Worm (Caenorhabditis elegans) whole organism, L3 larva: ENCODE results near the gene gcy-21.

Source experiments
- ZK546.5 ChIP-seq: sonication (generic microtip); optimal IDR thresholded peaks from 2 replicates; lab custom pipeline; 2017; ENCODE audit warnings: missing biosample characterization, missing genetic modification characterization
- aly-2 ChIP-seq: fragments of 150-350 bp; optimal IDR thresholded peaks from 2 replicates; lab custom pipeline; 2014; ENCODE audit warnings: missing biosample characterization, missing genetic modification characterization
- ama-1 ChIP-seq: fragments of 150-350 bp; optimal IDR thresholded peaks from 2 replicates; lab custom pipeline; 2018
- ceh-16 ChIP-seq: sonication (generic microtip); optimal IDR thresholded peaks from 2 replicates; lab custom pipeline; 2017; ENCODE audit warnings: missing biosample characterization, missing genetic modification characterization
- ceh-82 ChIP-seq: fragments of 150-350 bp; optimal IDR thresholded peaks from 2 replicates; lab custom pipeline; 2014; ENCODE audit warnings: missing biosample characterization, missing genetic modification characterization
- egl-27 ChIP-seq: sonication (generic microtip); optimal IDR thresholded peaks from 4 replicates; lab custom pipeline; 2017; ENCODE audit warnings: missing biosample characterization, missing genetic modification reagents, missing genetic modification characterization
- elt-2 ChIP-seq: sonication (generic microtip); optimal IDR thresholded peaks from 2 replicates; lab custom pipeline; 2016; ENCODE audit warnings: missing genetic modification reagents, mild to moderate bottlenecking, missing genetic modification characterization, missing compliant biosample characterization
- elt-3 ChIP-seq, 3 experiments: fragments of 150-350 bp in 1 of 3; sonication (generic microtip) in 2 of 3; optimal IDR thresholded peaks; 2 replicates in 2 of 3; 4 replicates in 1 of 3; lab custom pipeline; 2014 to 2017; ENCODE audit warnings: missing biosample characterization in 3 of 3, missing genetic modification characterization in 3 of 3
- fkh-10 ChIP-seq: sonication (generic microtip); optimal IDR thresholded peaks from 2 replicates; lab custom pipeline; 2017; ENCODE audit warnings: missing biosample characterization, missing genetic modification reagents, missing genetic modification characterization
- fkh-2 ChIP-seq: fragments of 150-350 bp; optimal IDR thresholded peaks from 2 replicates; lab custom pipeline; 2014; ENCODE audit warnings: missing biosample characterization, missing genetic modification reagents, missing genetic modification characterization
- jun-1 ChIP-seq: fragments of 150-350 bp; optimal IDR thresholded peaks from 2 replicates; lab custom pipeline; 2014; ENCODE audit warnings: missing biosample characterization, missing genetic modification reagents, missing genetic modification characterization
- lin-15B ChIP-seq: fragments of 150-350 bp; optimal IDR thresholded peaks from 2 replicates; lab custom pipeline; 2014; ENCODE audit warnings: missing biosample characterization, missing genetic modification characterization
- lin-39 ChIP-seq: fragments of 150-350 bp; optimal IDR thresholded peaks from 2 replicates; lab custom pipeline; 2018; ENCODE audit warnings: missing biosample characterization, missing genetic modification reagents, missing genetic modification characterization
- lsy-12 ChIP-seq: sonication (generic microtip); optimal IDR thresholded peaks from 2 replicates; lab custom pipeline; 2016; ENCODE audit warnings: mild to moderate bottlenecking, missing genetic modification characterization, missing compliant biosample characterization
- nfya-1 ChIP-seq: sonication (generic microtip); optimal IDR thresholded peaks from 2 replicates; lab custom pipeline; 2017; ENCODE audit warnings: missing genetic modification characterization, mild to moderate bottlenecking, missing compliant biosample characterization, antibody characterized with exemption, moderate library complexity; ENCODE audit not compliant: insufficient read depth
- nhr-11 ChIP-seq: fragments of 150-350 bp; optimal IDR thresholded peaks from 2 replicates; lab custom pipeline; 2014; ENCODE audit warnings: missing biosample characterization, missing genetic modification characterization
- nhr-12 ChIP-seq: fragments of 150-350 bp; optimal IDR thresholded peaks from 2 replicates; lab custom pipeline; 2014; ENCODE audit warnings: missing biosample characterization, missing genetic modification characterization
- nhr-23 ChIP-seq: fragments of 150-350 bp; optimal IDR thresholded peaks from 2 replicates; lab custom pipeline; 2014; ENCODE audit warnings: missing biosample characterization, missing genetic modification reagents, missing genetic modification characterization
- nhr-25 ChIP-seq: sonication (generic microtip); optimal IDR thresholded peaks from 2 replicates; lab custom pipeline; 2017; ENCODE audit warnings: missing biosample characterization, missing genetic modification characterization
- nhr-28 ChIP-seq: fragments of 150-350 bp; optimal IDR thresholded peaks from 2 replicates; lab custom pipeline; 2014; ENCODE audit warnings: missing biosample characterization, missing genetic modification characterization
- nhr-43 ChIP-seq: sonication (generic microtip); optimal IDR thresholded peaks from 2 replicates; lab custom pipeline; 2016; ENCODE audit warnings: mild to moderate bottlenecking, missing genetic modification characterization, missing compliant biosample characterization; ENCODE audit not compliant: poor library complexity, severe bottlenecking
- nhr-67 ChIP-seq: fragments of 150-350 bp; optimal IDR thresholded peaks from 2 replicates; lab custom pipeline; 2014; ENCODE audit warnings: missing biosample characterization, missing genetic modification characterization
- nhr-76 ChIP-seq: fragments of 150-350 bp; sonication (generic microtip); optimal IDR thresholded peaks from 5 replicates; lab custom pipeline; 2014; ENCODE audit warnings: missing biosample characterization, missing genetic modification characterization
- nhr-77 ChIP-seq: fragments of 150-350 bp; optimal IDR thresholded peaks from 2 replicates; lab custom pipeline; 2014; ENCODE audit warnings: missing biosample characterization, missing genetic modification characterization
- pha-4 ChIP-seq: fragments of 150-350 bp; optimal IDR thresholded peaks from 2 replicates; lab custom pipeline; 2014; ENCODE audit warnings: missing biosample characterization, missing genetic modification reagents, missing genetic modification characterization
- pqm-1 ChIP-seq: fragments of 150-350 bp; optimal IDR thresholded peaks from 2 replicates; lab custom pipeline; 2017; ENCODE audit warnings: missing biosample characterization, missing genetic modification characterization, inconsistent platforms
- skn-1 ChIP-seq: fragments of 150-350 bp; optimal IDR thresholded peaks from 2 replicates; lab custom pipeline; 2014; ENCODE audit warnings: missing biosample characterization, missing genetic modification characterization
- tbx-2 ChIP-seq: sonication (generic microtip); optimal IDR thresholded peaks from 2 replicates; lab custom pipeline; 2016; ENCODE audit warnings: mild to moderate bottlenecking, missing genetic modification characterization, missing compliant biosample characterization
- unc-39 ChIP-seq: sonication (generic microtip); optimal IDR thresholded peaks from 4 replicates; lab custom pipeline; 2017; ENCODE audit warnings: missing biosample characterization, missing genetic modification characterization
- unc-62 ChIP-seq: fragments of 150-350 bp; sonication (generic microtip); optimal IDR thresholded peaks from 4 replicates; lab custom pipeline; 2014; ENCODE audit warnings: missing biosample characterization, missing genetic modification reagents, missing genetic modification characterization
- zag-1 ChIP-seq: fragments of 150-350 bp; optimal IDR thresholded peaks from 2 replicates; lab custom pipeline; 2014; ENCODE audit warnings: missing biosample characterization, missing genetic modification characterization
- ztf-4 ChIP-seq: fragments of 150-350 bp; optimal IDR thresholded peaks from 2 replicates; lab custom pipeline; 2014; ENCODE audit warnings: missing biosample characterization, missing genetic modification characterization

gcy-21 gene

DNA sequence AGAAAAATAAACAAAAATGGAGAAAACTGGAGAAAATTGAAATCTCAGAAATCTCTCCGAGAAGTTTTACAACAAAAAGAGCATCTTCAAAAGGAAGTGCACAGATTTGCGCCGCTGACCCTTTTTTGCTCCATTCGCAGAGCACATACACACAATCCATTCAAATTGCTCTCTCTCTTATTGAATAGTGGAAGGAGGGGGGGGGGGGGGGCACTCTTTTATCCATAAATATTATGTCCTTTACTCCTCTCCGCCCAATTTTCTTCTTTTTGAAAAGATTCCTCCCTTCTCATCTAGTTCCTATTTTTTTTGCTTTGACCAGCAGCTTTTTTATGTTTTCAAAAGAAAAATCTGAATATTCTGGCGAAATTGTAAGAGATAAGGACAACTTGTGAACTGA, 35.6 kb downstream of the gcy-21 start:
- TF ChIP-seq fkh-10 (GFP tag; lab: Kevin White, UChicago) = peak; percentile 56
- no peak for TF ChIP-seq pha-4 (tag; lab: Kevin White, UChicago)
- TF ChIP-seq, all 47 proteins: peak for 1

DNA sequence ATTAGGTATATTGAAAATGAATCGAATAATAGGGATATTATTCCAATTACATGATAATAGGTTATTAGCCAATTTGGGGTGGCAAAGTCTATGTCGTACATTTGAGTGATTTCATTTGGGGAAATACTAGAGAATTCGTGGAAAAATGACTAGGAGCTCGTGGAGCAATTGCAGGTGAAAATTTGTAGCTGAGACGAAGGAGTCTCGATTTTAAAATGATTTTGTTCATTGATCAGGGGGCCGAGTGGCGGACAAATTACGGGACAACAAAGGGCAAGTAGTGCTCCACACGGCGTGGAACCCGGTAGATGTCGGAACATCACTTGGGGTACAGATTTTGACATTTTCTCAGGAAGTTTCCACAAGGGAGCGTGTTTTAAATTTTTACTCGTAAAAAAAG, 38.9 kb downstream of the gcy-21 start, which contains the start of gene sri-62:
sri-62 (minus strand) TSS at position 101 of the 400 bp plus-strand sequence.
- TF ChIP-seq nhr-12 (no peak), aly-2 (tag; lab: Kevin White, UChicago) (no peak)

DNA sequence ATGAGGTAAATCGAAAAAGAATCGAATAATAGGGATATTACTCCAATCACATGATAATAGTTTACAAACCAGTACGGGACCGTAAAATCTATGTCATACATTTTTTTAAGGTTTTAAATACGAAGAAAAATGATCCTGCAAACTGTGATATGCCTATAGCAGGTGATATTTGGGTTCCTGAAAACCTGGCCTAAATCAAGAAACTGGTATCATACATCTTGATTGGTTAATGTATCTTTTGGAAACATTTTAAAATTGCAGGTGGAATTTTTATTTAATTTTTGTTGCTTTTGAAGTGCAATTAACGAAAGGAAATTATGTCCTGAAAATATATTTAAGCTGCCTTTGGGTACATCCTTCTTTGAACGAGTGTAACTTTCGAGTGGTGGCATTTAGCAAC, 40.8 kb downstream of the gcy-21 start, which contains the start of gene sri-61:
sri-61 (minus strand) TSS at position 101 of the 400 bp plus-strand sequence.
- TF ChIP-seq tbx-2 (tag; lab: Kevin White, UChicago) = no peak
- TF ChIP-seq nhr-76 = no peak
- TF ChIP-seq lin-15B (tag; lab: Kevin White, UChicago) = no peak
- TF ChIP-seq skn-1 (tag; lab: Kevin White, UChicago) = no peak
- TF ChIP-seq ztf-4 (tag; lab: Kevin White, UChicago) = no peak
- TF ChIP-seq ama-1 (lab: Kevin White, UChicago) = no peak
- TF ChIP-seq nhr-77 (tag; lab: Kevin White, UChicago) = no peak
- TF ChIP-seq fkh-2 (tag; lab: Kevin White, UChicago) = no peak
- TF ChIP-seq pha-4 (tag; lab: Kevin White, UChicago) = no peak
- no peak for TF ChIP-seq pqm-1 (tag; lab: Kevin White, UChicago)
- TF ChIP-seq elt-2 (tag; lab: Kevin White, UChicago) = no peak
- TF ChIP-seq nhr-25 (tag; lab: Kevin White, UChicago) = no peak
- no peak for TF ChIP-seq aly-2 (tag; lab: Kevin White, UChicago)

DNA sequence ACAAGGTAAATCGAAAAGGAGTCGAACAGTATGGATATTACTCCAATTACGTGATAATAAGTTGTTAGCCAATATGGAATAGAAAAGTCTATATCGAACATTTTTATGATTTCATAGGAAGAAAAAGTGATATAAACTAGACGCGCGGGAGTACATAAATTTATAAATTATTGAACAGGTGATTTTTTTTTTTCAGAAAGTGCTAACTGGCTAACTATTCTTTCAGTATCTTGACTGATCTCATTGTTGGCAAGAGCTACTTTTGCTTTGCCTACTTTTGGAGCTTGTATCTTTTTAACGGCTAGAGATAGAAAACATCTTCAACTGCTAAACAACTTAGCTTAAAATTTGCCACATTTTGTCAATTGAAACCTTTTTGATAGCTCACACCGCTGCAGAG, 43.3 kb downstream of the gcy-21 start, which contains the start of gene sri-60:
sri-60 (minus strand) TSS at position 101 of the 400 bp plus-strand sequence.
- no peak for TF ChIP-seq ceh-16
- TF ChIP-seq jun-1 (tag; lab: Kevin White, UChicago) = no peak
- TF ChIP-seq nhr-43 (tag; lab: Kevin White, UChicago) = no peak
- no peak for TF ChIP-seq pqm-1 (tag; lab: Kevin White, UChicago)
- TF ChIP-seq nhr-11 = no peak
- no peak for TF ChIP-seq lin-39
- no peak for TF ChIP-seq lin-15B (tag; lab: Kevin White, UChicago)
- no peak for TF ChIP-seq ceh-82 (tag; lab: Kevin White, UChicago)
- no peak for TF ChIP-seq nhr-77 (tag; lab: Kevin White, UChicago)
- no peak for TF ChIP-seq elt-2 (tag; lab: Kevin White, UChicago)
- TF ChIP-seq nhr-76 = no peak
- no peak for TF ChIP-seq nhr-25 (tag; lab: Kevin White, UChicago)
- TF ChIP-seq zag-1 (tag; lab: Kevin White, UChicago) = no peak
- TF ChIP-seq unc-62 (GFP tag; lab: Kevin White, UChicago) = no peak
- TF ChIP-seq elt-3 (tag; optimal IDR thresholded peaks at IDR 0.05; lab: Kevin White, UChicago) = no peak
- TF ChIP-seq, all 47 proteins: peak for 0

DNA sequence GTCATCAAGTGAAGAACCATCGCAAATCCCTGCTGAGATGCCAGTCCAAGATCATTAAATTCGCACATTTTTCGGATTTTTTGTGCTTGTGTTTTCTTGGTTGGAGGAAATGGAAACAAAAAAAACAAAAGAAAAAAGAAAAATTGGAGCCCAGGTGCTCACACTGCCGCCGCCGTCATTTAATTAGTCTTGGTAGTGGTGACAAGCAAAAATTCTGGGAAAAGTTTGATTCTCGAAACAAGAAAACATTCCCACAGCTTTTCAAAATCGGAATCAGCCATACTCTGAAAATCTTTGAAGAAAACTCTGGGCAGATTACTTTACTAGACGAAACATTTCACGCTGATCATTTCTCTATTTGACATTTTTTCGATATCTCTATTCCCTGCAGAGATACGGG, 45.7 kb downstream of the gcy-21 start, which contains the start of gene srh-128:
srh-128 (minus strand) TSS at position 101 of the 400 bp plus-strand sequence.
- TF ChIP-seq nhr-67 = no peak
- TF ChIP-seq nhr-23 (tag; lab: Kevin White, UChicago) = no peak
- TF ChIP-seq ZK546.5 (tag; lab: Kevin White, UChicago) = no peak
- no peak for TF ChIP-seq elt-3 (tag; optimal IDR thresholded peaks at IDR 0.05; lab: Kevin White, UChicago)
- TF ChIP-seq fkh-2 (tag; lab: Kevin White, UChicago) = no peak
- no peak for TF ChIP-seq egl-27 (tag; lab: Kevin White, UChicago)
- no peak for TF ChIP-seq lin-15B (tag; lab: Kevin White, UChicago)
- no peak for TF ChIP-seq nhr-28 (tag; lab: Kevin White, UChicago)
- no peak for TF ChIP-seq nfya-1 (tag; lab: Kevin White, UChicago)
- no peak for TF ChIP-seq ama-1 (lab: Kevin White, UChicago)
- TF ChIP-seq unc-39 (tag; lab: Kevin White, UChicago) = no peak
- TF ChIP-seq nhr-11 = no peak
- TF ChIP-seq lsy-12 (tag; lab: Kevin White, UChicago) = no peak
